Worm (Caenorhabditis elegans): ENCODE measurements around the gene Y53G8AM.8.

- TF ChIP-seq ztf-4 (tag; optimal IDR thresholded peaks at IDR 0.05), result no peak
- no peak for TF ChIP-seq nhr-43 (tag; optimal IDR thresholded peaks at IDR 0.05; ENCODE audit: poor library complexity, severe bottlenecking)
- no peak for TF ChIP-seq R02D3.7 (tag; optimal IDR thresholded peaks at IDR 0.05)
- no peak for TF ChIP-seq nhr-11 (tag; optimal IDR thresholded peaks at IDR 0.05)
- no peak for TF ChIP-seq ama-1 (optimal IDR thresholded peaks at IDR 0.05)
- TF ChIP-seq sea-2 (GFP tag; optimal IDR thresholded peaks at IDR 0.05), result no peak
- no peak for TF ChIP-seq fos-1 (tag; optimal IDR thresholded peaks at IDR 0.05)
- TF ChIP-seq nhr-28 (tag; optimal IDR thresholded peaks at IDR 0.05), result no peak
- TF ChIP-seq aly-2 (tag; optimal IDR thresholded peaks at IDR 0.05), result no peak
- TF ChIP-seq fkh-10 (GFP tag; optimal IDR thresholded peaks at IDR 0.05), result no peak
- no peak for TF ChIP-seq snpc-4 (tag; optimal IDR thresholded peaks at IDR 0.05)
- TF ChIP-seq nfya-1 (tag; optimal IDR thresholded peaks at IDR 0.05; ENCODE audit: insufficient read depth), result no peak
These were observed 22.9 kb downstream of the Y53G8AM.8 start, which contains the start of gene Y53G8AM.4 for ce11 chrIII:3255575-3255974.

Data from whole organism, L3 larva.